Fruit fly (Drosophila melanogaster): ENCODE measurements around the gene CG12320.

CG12320 gene

dm6 chr3R:18215900-18216299 is 36.6 kb downstream of the CG12320 start, which contains the start of gene CG14314 (continued):
- TF ChIP-seq Awh (GFP tag; IDR thresholded peaks at IDR 0.05) (no peak), CG1233 (GFP tag; optimal IDR thresholded peaks at IDR 0.05) (no peak), Bgb (GFP tag; IDR thresholded peaks at IDR 0.05; ENCODE audit: partially characterized antibody) (peak; percentile 56; the same call in 1 of the 2 replicates), Meics (GFP tag; optimal IDR thresholded peaks at IDR 0.05) (no peak), CG32767 (GFP tag; IDR thresholded peaks at IDR 0.05) (no peak), Ets65A (GFP tag) (peak; percentile 95), rib (GFP tag; IDR thresholded peaks at IDR 0.05) (no peak), amos (GFP tag; IDR thresholded peaks at IDR 0.05; ENCODE audit: partially characterized antibody) (peak; percentile 67; the same call in 1 of the 2 replicates), ara (GFP tag; IDR thresholded peaks at IDR 0.05) (0 out of 2 replicates have a peak, but pooled peaks have one; percentile 12), prd (optimal IDR thresholded peaks at IDR 0.05) (no peak), prd (GFP tag; IDR thresholded peaks at IDR 0.05) (no peak), unc-4 (GFP tag; IDR thresholded peaks at IDR 0.05; ENCODE audit: partially characterized antibody) (peak; percentile 16; the same call in 1 of the 2 replicates), ssp (GFP tag; IDR thresholded peaks at IDR 0.05) (no peak), pan (optimal IDR thresholded peaks at IDR 0.05) (no peak), pan (GFP tag; optimal IDR thresholded peaks at IDR 0.05 in 1 of 2, IDR thresholded peaks at IDR 0.05 in 1 of 2) (no peak), ewg (GFP tag; optimal IDR thresholded peaks at IDR 0.05) (peak; percentile 92), MBD-R2 (GFP tag; IDR thresholded peaks at IDR 0.05) (0 out of 2 replicates have a peak, but pooled peaks have one; percentile 36), BEAF-32 (GFP tag; optimal IDR thresholded peaks at IDR 0.05) (peak; percentile 30), scrt (GFP tag; optimal IDR thresholded peaks at IDR 0.05) (no peak), dimm (GFP tag; IDR thresholded peaks at IDR 0.05) (no peak), Atf6 (GFP tag; IDR thresholded peaks at IDR 0.05) (no peak), CG15601 (tag; optimal IDR thresholded peaks at IDR 0.05) (no peak), kah (GFP tag; optimal IDR thresholded peaks at IDR 0.05) (no peak), wor (GFP tag; IDR thresholded peaks at IDR 0.05) (no peak), slp2 (GFP tag; optimal IDR thresholded peaks at IDR 0.05) (no peak), sens (GFP tag) (no peak), C15 (GFP tag; IDR thresholded peaks at IDR 0.05) (no peak), sr (GFP tag; IDR thresholded peaks at IDR 0.05) (no peak), CG8089 (GFP tag; optimal IDR thresholded peaks at IDR 0.05) (no peak), wdn (GFP tag; IDR thresholded peaks at IDR 0.05) (no peak), E2f2 (GFP tag; IDR thresholded peaks at IDR 0.05) (peak; percentile 14), CG17385 (GFP tag; optimal IDR thresholded peaks at IDR 0.05) (peak; percentile 53), Hr78 (GFP tag; optimal IDR thresholded peaks at IDR 0.05) (no peak), Nf-YB (GFP tag; optimal IDR thresholded peaks at IDR 0.05) (no peak), CG2678 (tag; optimal IDR thresholded peaks at IDR 0.05) (no peak), pho (GFP tag; optimal IDR thresholded peaks at IDR 0.05) (no peak), CG4282 (GFP tag; optimal IDR thresholded peaks at IDR 0.05) (no peak), Gug (GFP tag; IDR thresholded peaks at IDR 0.05) (no peak), shn (GFP tag; optimal IDR thresholded peaks at IDR 0.05) (no peak), pzg (GFP tag; optimal IDR thresholded peaks at IDR 0.05) (peak; percentile 1), Fer3 (tag; optimal IDR thresholded peaks at IDR 0.05) (no peak), CG18764 (GFP tag; optimal IDR thresholded peaks at IDR 0.05) (no peak)

- TF ChIP-seq MBD-R2 (GFP tag; IDR thresholded peaks at IDR 0.05) (peak; percentile 57), CG2116 (GFP tag; optimal IDR thresholded peaks at IDR 0.05) (peak; percentile 53), CG3065 (GFP tag; optimal IDR thresholded peaks at IDR 0.05) (no peak), corto (GFP tag; optimal IDR thresholded peaks at IDR 0.05) (no peak), scrt (GFP tag; optimal IDR thresholded peaks at IDR 0.05) (no peak), sisA (GFP tag; IDR thresholded peaks at IDR 0.05) (no peak), wor (GFP tag; IDR thresholded peaks at IDR 0.05) (no peak), Vsx1 (GFP tag; optimal IDR thresholded peaks at IDR 0.05) (no peak), mirr (GFP tag; optimal IDR thresholded peaks at IDR 0.05) (no peak), bowl (GFP tag; IDR thresholded peaks at IDR 0.05) (no peak), CG13123 (GFP tag; optimal IDR thresholded peaks at IDR 0.05) (no peak), sob (GFP tag; IDR thresholded peaks at IDR 0.05) (no peak), MTF-1 (GFP tag; optimal IDR thresholded peaks at IDR 0.05; ENCODE audit: borderline replicate concordance) (no peak), Xrp1 (GFP tag; IDR thresholded peaks at IDR 0.05) (no peak), Sin3A (optimal IDR thresholded peaks at IDR 0.05) (no peak), oc (tag; optimal IDR thresholded peaks at IDR 0.05) (no peak)
Measured at dm6 chr3R:18215300-18215699, 37.2 kb downstream of the CG12320 start.

All from whole organism, embryonic.